ENCODE assay signal across 1 fruit fly cellular context in the genomic region with DNA sequence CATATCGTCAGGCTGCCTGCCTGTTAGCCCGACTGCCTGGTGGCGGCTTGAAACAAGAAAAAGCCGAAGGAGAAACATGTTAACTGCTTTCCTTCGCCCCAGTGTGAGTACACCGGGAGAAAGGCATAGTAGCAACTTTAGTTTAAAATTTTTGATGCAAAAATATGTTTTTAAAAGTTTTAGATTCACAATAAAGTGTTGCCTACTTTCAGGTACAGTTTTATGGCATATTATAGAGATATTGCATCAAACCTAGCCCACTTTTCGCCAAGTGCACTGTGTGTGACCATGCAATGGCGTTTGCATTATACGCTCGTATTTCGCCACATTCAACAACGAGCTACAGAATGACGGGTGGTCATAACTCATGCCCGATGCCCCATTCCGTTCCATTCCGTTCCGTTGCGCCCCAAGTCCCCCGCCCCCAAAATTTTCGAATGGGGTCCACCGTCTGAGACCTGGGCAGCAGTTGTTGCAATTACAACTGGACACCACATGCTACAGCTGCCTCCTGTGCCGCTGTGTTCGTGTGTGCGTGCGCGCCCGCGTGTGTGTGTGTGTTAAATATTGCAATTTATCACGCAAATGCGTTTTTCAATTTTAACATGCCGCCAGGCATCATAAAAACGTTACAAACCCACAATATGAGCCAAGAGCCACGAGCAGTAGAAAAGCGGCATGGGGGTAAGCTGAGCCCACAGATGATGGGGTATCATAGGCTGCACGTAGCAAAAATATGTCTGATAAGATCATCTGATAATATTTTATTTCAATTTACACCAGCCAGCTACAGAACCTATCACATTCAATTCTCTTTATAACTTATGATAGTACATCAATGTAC.
A peak's percentile ranks its signal among the peaks of the same experiment; 100 is the strongest.
TF ChIP-seq lines count a peak whose summit lies in the region.

No protein-coding gene starts in this region.

TF ChIP-seq in whole organism, embryonic, 481 proteins besides CTCF, POLR2A, EP300 and RAD21 (continued from another document):
- TF ChIP-seq Doc2 (GFP tag; IDR thresholded peaks at IDR 0.05; lab: Robert Waterston, UW) (no peak), CG2678 (tag; optimal IDR thresholded peaks at IDR 0.05; lab: Kevin White, UChicago) (peak; percentile 7), Hsf (GFP tag; optimal IDR thresholded peaks at IDR 0.05; lab: Kevin White, UChicago) (peak; percentile 32), ase (GFP tag; IDR thresholded peaks at IDR 0.05; lab: Robert Waterston, UW) (no peak), CG17361 (GFP tag; IDR thresholded peaks at IDR 0.05; lab: Robert Waterston, UW) (peak; percentile 57; the same call in 1 of the 3 replicates), CG12769 (tag; optimal IDR thresholded peaks at IDR 0.05; lab: Kevin White, UChicago) (no peak), CG12236 (GFP tag; optimal IDR thresholded peaks at IDR 0.05; lab: Kevin White, UChicago) (no peak), abd-A (tag; optimal IDR thresholded peaks at IDR 0.05; lab: Kevin White, UChicago) (no peak), CG9932 (GFP tag; IDR thresholded peaks at IDR 0.05; lab: Robert Waterston, UW) (no peak), Fer2 (tag; optimal IDR thresholded peaks at IDR 0.05; lab: Kevin White, UChicago) (no peak), unpg (GFP tag; optimal IDR thresholded peaks at IDR 0.05; lab: Kevin White, UChicago) (peak; percentile 37), Chrac-16 (GFP tag; optimal IDR thresholded peaks at IDR 0.05; lab: Kevin White, UChicago) (peak; percentile 6), CG30403 (GFP tag; optimal IDR thresholded peaks at IDR 0.05; lab: Kevin White, UChicago) (peak; percentile 28), CG11696 (GFP tag; IDR thresholded peaks at IDR 0.05; lab: Robert Waterston, UW) (peak; percentile 16; the same call in 1 of the 2 replicates), CG10979 (tag; optimal IDR thresholded peaks at IDR 0.05; lab: Kevin White, UChicago) (peak; percentile 53), Asciz (GFP tag; optimal IDR thresholded peaks at IDR 0.05; lab: Kevin White, UChicago) (no peak), ci (GFP tag; IDR thresholded peaks at IDR 0.05; lab: Robert Waterston, UW) (0 out of 3 replicates have a peak, but pooled peaks have one; percentile 13), CG30020 (tag; optimal IDR thresholded peaks at IDR 0.05; lab: Kevin White, UChicago) (no peak), ttk (GFP tag; IDR thresholded peaks at IDR 0.05; lab: Robert Waterston, UW) (peak; percentile 49; the same call in 1 of the 2 replicates), Ptx1 (GFP tag; IDR thresholded peaks at IDR 0.05; lab: Robert Waterston, UW) (peak; percentile 55), CG17829 (tag; optimal IDR thresholded peaks at IDR 0.05; lab: Kevin White, UChicago) (peak; percentile 32), Med (GFP tag; lab: Kevin White, UChicago) (peak; percentile 48), scrt (GFP tag; optimal IDR thresholded peaks at IDR 0.05; lab: Kevin White, UChicago) (no peak), Drgx (GFP tag; IDR thresholded peaks at IDR 0.05; lab: Robert Waterston, UW) (peak; percentile 97), CG6765 (GFP tag; optimal IDR thresholded peaks at IDR 0.05; lab: Kevin White, UChicago) (no peak), crp (GFP tag; optimal IDR thresholded peaks at IDR 0.05; lab: Kevin White, UChicago) (no peak), Rx (GFP tag; IDR thresholded peaks at IDR 0.05; lab: Robert Waterston, UW) (peak; percentile 31; the same call in 1 of the 2 replicates), CG4854 (GFP tag; optimal IDR thresholded peaks at IDR 0.05; lab: Kevin White, UChicago) (no peak), unc-4 (GFP tag; IDR thresholded peaks at IDR 0.05; lab: Robert Waterston, UW; ENCODE audit: partially characterized antibody) (no peak), nom (GFP tag; optimal IDR thresholded peaks at IDR 0.05; lab: Kevin White, UChicago) (peak; percentile 85), Atf3 (GFP tag; optimal IDR thresholded peaks at IDR 0.05; lab: Kevin White, UChicago) (peak; percentile 26), inv (GFP tag; IDR thresholded peaks at IDR 0.05; lab: Robert Waterston, UW; ENCODE audit: partially characterized antibody) (no peak), Vsx1 (GFP tag; optimal IDR thresholded peaks at IDR 0.05; lab: Kevin White, UChicago) (no peak), stwl (tag; optimal IDR thresholded peaks at IDR 0.05; lab: Kevin White, UChicago) (no peak), bcd (GFP tag; optimal IDR thresholded peaks at IDR 0.05; lab: Kevin White, UChicago) (no peak), gcm2 (GFP tag; optimal IDR thresholded peaks at IDR 0.05; lab: Kevin White, UChicago) (no peak), MESR4 (GFP tag; optimal IDR thresholded peaks at IDR 0.05; lab: Kevin White, UChicago) (no peak), hb (GFP tag; IDR thresholded peaks at IDR 0.05; lab: Robert Waterston, UW; ENCODE audit: partially characterized antibody) (no peak), CG13624 (GFP tag; optimal IDR thresholded peaks at IDR 0.05; lab: Kevin White, UChicago) (no peak), tgo (GFP tag; IDR thresholded peaks at IDR 0.05; lab: Robert Waterston, UW) (peak; percentile 29; the same call in 1 of the 3 replicates), jing (GFP tag; optimal IDR thresholded peaks at IDR 0.05; lab: Kevin White, UChicago) (peak; percentile 38), CG9727 (GFP tag; optimal IDR thresholded peaks at IDR 0.05; lab: Kevin White, UChicago) (peak; percentile 15), vvl (GFP tag; IDR thresholded peaks at IDR 0.05; lab: Robert Waterston, UW) (peak; percentile 57; the same call in 1 of the 2 replicates), nerfin-2 (GFP tag; IDR thresholded peaks at IDR 0.05; lab: Robert Waterston, UW; ENCODE audit: partially characterized antibody) (no peak), bbx (GFP tag; IDR thresholded peaks at IDR 0.05; lab: Robert Waterston, UW; ENCODE audit: partially characterized antibody) (no peak), D19B (GFP tag; optimal IDR thresholded peaks at IDR 0.05; lab: Kevin White, UChicago) (no peak), fd96Cb (tag; optimal IDR thresholded peaks at IDR 0.05; lab: Kevin White, UChicago) (peak; percentile 41), HLH4C (GFP tag; IDR thresholded peaks at IDR 0.05; lab: Robert Waterston, UW; ENCODE audit: partially characterized antibody) (no peak), Elba2 (GFP tag; optimal IDR thresholded peaks at IDR 0.05; lab: Kevin White, UChicago) (peak; percentile 28), hbn (GFP tag; IDR thresholded peaks at IDR 0.05; lab: Robert Waterston, UW; ENCODE audit: partially characterized antibody) (no peak), chn (GFP tag; optimal IDR thresholded peaks at IDR 0.05; lab: Kevin White, UChicago) (no peak), Poxn (GFP tag; IDR thresholded peaks at IDR 0.05; lab: Robert Waterston, UW) (no peak), CG17359 (tag; optimal IDR thresholded peaks at IDR 0.05; lab: Kevin White, UChicago) (peak; percentile 41), CG12219 (GFP tag; optimal IDR thresholded peaks at IDR 0.05; lab: Kevin White, UChicago) (peak; percentile 11), CG32772 (GFP tag; IDR thresholded peaks at IDR 0.05; lab: Robert Waterston, UW) (no peak), Ssrp (tag; optimal IDR thresholded peaks at IDR 0.05; lab: Kevin White, UChicago) (peak; percentile 30), ac (GFP tag; optimal IDR thresholded peaks at IDR 0.05; lab: Kevin White, UChicago) (no peak), Mrtf (GFP tag; IDR thresholded peaks at IDR 0.05; lab: Robert Waterston, UW) (0 out of 3 replicates have a peak, but pooled peaks have one; percentile 18), CG16813 (GFP tag; IDR thresholded peaks at IDR 0.05; lab: Robert Waterston, UW; ENCODE audit: partially characterized antibody) (no peak), CG4360 (GFP tag; IDR thresholded peaks at IDR 0.05; lab: Robert Waterston, UW) (no peak), az2 (GFP tag; optimal IDR thresholded peaks at IDR 0.05; lab: Kevin White, UChicago) (peak; percentile 43), CG10147 (GFP tag; optimal IDR thresholded peaks at IDR 0.05; lab: Kevin White, UChicago) (no peak), CG14441 (GFP tag; IDR thresholded peaks at IDR 0.05; lab: Robert Waterston, UW) (peak; percentile 23; the same call in 1 of the 2 replicates), Fer1 (GFP tag; optimal IDR thresholded peaks at IDR 0.05; lab: Kevin White, UChicago) (no peak)
